Worm (Caenorhabditis elegans): Measurements from ENCODE around the gene T16G12.6.
"Not testable (repeated sequence)": the region's sequence is repeated elsewhere in the genome, so short reads cannot be mapped to it uniquely, and the experiment has no call there.

T16G12.6 gene

DNA sequence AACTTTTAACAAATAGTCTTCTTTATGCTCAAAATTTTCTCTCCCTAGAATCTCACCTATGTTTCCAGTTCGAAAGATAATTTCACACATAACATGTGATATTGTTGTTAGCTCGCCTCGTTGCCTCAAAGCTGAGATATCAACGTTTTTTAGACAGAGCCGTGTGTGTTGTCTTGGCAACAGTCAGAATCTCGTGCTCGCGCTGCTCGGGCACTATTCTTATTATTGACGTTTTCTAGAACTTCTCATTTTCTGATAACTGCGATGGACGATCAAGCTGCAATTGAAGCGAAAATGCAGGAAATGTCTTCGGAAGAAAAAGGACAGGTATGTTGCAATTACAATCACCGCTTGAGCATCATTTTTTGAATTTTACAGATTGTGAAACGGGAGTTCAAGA is 33.6 kb upstream of the T16G12.6 start, which contains the start of gene xbx-3:
TSS of gene xbx-3 (plus strand) at position 163 of the 400 bp plus-strand sequence.
- TF ChIP-seq lin-11 (tag; optimal IDR thresholded peaks at IDR 0.05) (no peak), ceh-34 (tag; optimal IDR thresholded peaks at IDR 0.05) (no peak), hlh-8 (tag; optimal IDR thresholded peaks at IDR 0.05) (no peak), eyg-1 (tag; optimal IDR thresholded peaks at IDR 0.05) (no peak), hlh-15 (tag; optimal IDR thresholded peaks at IDR 0.05) (no peak), unc-55 (GFP tag; optimal IDR thresholded peaks at IDR 0.05) (no peak), ref-2 (tag; optimal IDR thresholded peaks at IDR 0.05) (no peak), elt-2 (tag; optimal IDR thresholded peaks at IDR 0.05) (no peak), ceh-19 (GFP tag; optimal IDR thresholded peaks at IDR 0.05) (no peak), sdc-2 (tag; optimal IDR thresholded peaks at IDR 0.05) (no peak), K09A11.1 (tag; optimal IDR thresholded peaks at IDR 0.05; ENCODE audit: insufficient read depth) (no peak)

DNA sequence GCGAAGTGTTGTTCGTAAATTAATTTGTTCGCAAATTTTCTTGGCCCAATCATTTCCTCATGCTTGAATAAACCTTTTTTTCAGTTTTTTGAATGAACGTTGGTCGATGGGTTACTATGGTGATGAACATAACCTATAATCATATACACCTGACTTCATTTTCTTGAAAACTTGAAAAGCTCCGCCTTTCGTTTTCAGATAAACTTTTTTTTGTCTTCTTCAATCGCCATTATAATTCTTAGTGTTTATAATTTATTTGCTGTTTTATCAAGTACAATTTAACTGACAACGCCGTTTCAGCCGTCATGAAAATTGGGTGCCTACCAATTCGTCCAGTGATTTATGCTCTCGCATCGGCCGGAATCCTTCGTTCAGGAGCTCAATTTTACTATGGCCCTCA is 32.2 kb upstream of the T16G12.6 start, which contains the start of gene M04D8.7:
TSS of gene M04D8.7 (plus strand) at position 301 of the 400 bp plus-strand sequence.
- no peak for TF ChIP-seq hlh-15 (tag; optimal IDR thresholded peaks at IDR 0.05)
- TF ChIP-seq hlh-30 (tag; optimal IDR thresholded peaks at IDR 0.05; ENCODE audit: insufficient read depth), result no peak
- no peak for TF ChIP-seq elt-2 (tag; optimal IDR thresholded peaks at IDR 0.05)
- no peak for TF ChIP-seq ama-1 (optimal IDR thresholded peaks at IDR 0.05)
- no peak for TF ChIP-seq ceh-48 (tag; optimal IDR thresholded peaks at IDR 0.05)
- no peak for TF ChIP-seq hlh-13 (GFP tag; optimal IDR thresholded peaks at IDR 0.05)
- no peak for TF ChIP-seq pag-3 (tag; optimal IDR thresholded peaks at IDR 0.05; ENCODE audit: borderline replicate concordance)

DNA sequence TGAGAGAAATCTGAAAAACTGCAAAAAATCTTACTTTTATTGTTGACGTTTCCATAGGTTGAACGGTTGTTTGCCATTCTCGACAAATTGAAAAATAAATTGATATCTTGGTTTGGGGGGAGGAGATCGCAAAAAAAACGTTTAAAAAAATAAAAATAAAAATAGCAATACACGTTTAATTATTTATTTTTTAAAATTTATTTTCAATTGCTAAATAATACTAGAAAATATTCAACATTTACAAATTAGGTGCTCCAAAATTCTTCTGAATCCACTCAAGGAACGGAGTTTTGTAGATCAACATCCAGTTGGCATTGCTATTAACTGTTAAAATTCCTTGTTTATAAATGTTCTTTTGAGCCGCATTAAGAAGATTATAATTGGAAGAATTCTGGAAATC is 29.4 kb upstream of the T16G12.6 start, which contains the start of gene T16G12.7:
TSS of gene T16G12.7 (minus strand) at position 101 of the 400 bp plus-strand sequence.
- TF ChIP-seq che-1 (tag; optimal IDR thresholded peaks at IDR 0.05), result no peak
- TF ChIP-seq madf-2 (tag; optimal IDR thresholded peaks at IDR 0.05), result no peak

DNA sequence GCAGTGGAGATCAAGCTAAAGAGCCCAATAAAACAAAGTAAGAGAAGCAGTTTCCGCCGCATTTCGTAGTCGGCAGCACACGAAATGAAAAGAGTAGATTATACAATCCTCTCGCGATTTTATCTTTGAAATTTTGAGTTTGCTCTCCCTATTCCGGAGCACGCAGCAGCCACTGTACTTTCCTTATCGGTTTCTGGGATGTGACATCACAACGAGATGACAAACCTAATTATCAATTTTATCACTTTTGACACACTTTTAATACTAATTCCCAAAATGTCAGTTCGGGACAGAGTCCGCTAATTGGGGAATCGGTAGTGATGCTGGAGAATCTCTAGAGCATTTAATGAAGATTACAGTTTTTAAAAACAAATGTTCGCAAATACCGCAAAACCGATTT is 19.7 kb upstream of the T16G12.6 start, which contains the start of gene T16G12.1:
TSS of gene T16G12.1 (minus strand) at position 176 of the 400 bp plus-strand sequence.
- TF ChIP-seq dve-1 (tag; optimal IDR thresholded peaks at IDR 0.05) (no peak), unc-55 (GFP tag; optimal IDR thresholded peaks at IDR 0.05) (no peak), ceh-48 (tag; optimal IDR thresholded peaks at IDR 0.05) (no peak), ceh-18 (tag; optimal IDR thresholded peaks at IDR 0.05) (no peak), pros-1 (tag; optimal IDR thresholded peaks at IDR 0.05) (no peak), gmeb-2 (tag; optimal IDR thresholded peaks at IDR 0.05) (no peak), elt-2 (tag; optimal IDR thresholded peaks at IDR 0.05) (peak; percentile 53)

DNA sequence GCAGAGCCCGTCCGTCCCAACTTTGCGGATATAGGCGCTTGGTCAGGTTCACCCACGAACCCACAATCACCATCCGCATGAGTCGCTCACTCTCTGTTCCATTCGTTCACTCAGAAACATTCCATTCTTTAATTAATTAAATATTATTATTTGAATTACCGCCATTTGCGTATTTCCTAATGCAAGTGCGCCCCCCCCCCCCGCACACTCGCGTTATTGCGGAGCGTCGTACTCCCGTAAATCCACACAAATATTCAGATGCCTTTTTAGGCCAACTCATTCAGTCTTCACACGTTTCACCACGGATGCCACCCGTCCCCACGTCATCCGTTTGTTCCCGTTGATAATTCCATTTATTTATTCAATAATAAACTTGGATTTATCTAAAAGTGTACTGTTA is 19.1 kb upstream of the T16G12.6 start, which contains the start of gene T16G12.3:
TSS of gene T16G12.3 (plus strand) at position 301 of the 400 bp plus-strand sequence.
- TF ChIP-seq ttx-3, K02D7.2, sox-4 (tag; optimal IDR thresholded peaks at IDR 0.05): not testable (repeated sequence)

DNA sequence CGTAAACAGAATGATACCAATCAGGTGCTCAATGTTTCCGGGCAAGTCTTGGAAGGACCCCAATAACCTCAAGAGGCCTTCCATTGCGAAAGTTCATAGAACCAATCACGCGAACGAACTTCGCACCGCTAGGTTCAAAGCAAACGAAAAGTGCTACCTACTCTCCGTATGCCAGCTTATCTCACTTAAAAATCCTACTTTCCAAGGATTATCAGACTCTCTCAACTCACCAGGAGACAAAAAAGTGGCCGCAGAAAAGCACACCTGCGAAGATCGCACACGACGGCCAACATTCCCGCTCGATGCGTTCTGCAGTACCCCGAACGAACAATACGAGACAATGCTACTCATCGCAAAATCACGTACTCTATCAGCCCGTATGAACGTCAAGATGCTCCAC is 16.1 kb upstream of the T16G12.6 start, which contains the start of gene T16G12.12:
TSS of gene T16G12.12 (plus strand) at position 301 of the 400 bp plus-strand sequence.
- not testable (repeated sequence) for TF ChIP-seq unc-42, che-1, Y22D7AL.16 (tag; optimal IDR thresholded peaks at IDR 0.05)

DNA sequence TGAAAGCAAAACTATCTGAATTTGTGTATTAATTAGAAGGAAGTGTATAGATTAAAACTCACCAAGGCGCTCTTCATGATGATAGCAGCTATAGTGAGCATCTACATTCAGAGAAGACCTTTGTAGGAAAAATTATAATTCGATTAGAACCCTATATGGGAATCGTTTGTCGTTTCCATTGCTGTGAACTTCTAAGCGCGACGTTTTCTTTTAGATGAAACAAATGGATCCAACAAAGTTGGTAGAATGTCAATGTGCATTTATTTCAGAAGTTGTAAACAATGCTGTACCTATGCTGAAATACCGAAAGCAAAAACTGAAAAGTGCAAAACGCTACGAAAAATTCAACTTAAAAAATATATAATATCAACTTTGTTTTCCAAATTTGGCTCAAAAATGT is 13.3 kb upstream of the T16G12.6 start, which contains the start of gene T16G12.10:
TSS of gene T16G12.10 (minus strand) at position 101 of the 400 bp plus-strand sequence.
- TF ChIP-seq ceh-18 (tag; optimal IDR thresholded peaks at IDR 0.05) (no peak), pha-2 (tag; optimal IDR thresholded peaks at IDR 0.05) (no peak), hlh-6 (tag; optimal IDR thresholded peaks at IDR 0.05) (no peak), ceh-48 (tag; optimal IDR thresholded peaks at IDR 0.05) (no peak), hlh-8 (tag; optimal IDR thresholded peaks at IDR 0.05) (no peak), fax-1 (tag; optimal IDR thresholded peaks at IDR 0.05) (no peak)

Data from whole organism, late embryonic.